Worm (Caenorhabditis elegans) whole organism, L3 larva: ENCODE data around the gene lec-4.
A peak's percentile ranks its signal among the peaks of the same experiment; 100 is the strongest.

Source experiments
- R02D3.7 ChIP-seq: fragments of 150-350 bp; optimal IDR thresholded peaks from 2 replicates; lab custom pipeline; 2014; ENCODE audit warnings: missing biosample characterization, missing genetic modification characterization
- ZK546.5 ChIP-seq: sonication (generic microtip); optimal IDR thresholded peaks from 2 replicates; lab custom pipeline; 2017; ENCODE audit warnings: missing biosample characterization, missing genetic modification characterization
- aly-2 ChIP-seq: fragments of 150-350 bp; optimal IDR thresholded peaks from 2 replicates; lab custom pipeline; 2014; ENCODE audit warnings: missing biosample characterization, missing genetic modification characterization
- ama-1 ChIP-seq: fragments of 150-350 bp; optimal IDR thresholded peaks from 2 replicates; lab custom pipeline; 2018
- ceh-16 ChIP-seq: sonication (generic microtip); optimal IDR thresholded peaks from 2 replicates; lab custom pipeline; 2017; ENCODE audit warnings: missing biosample characterization, missing genetic modification characterization
- ceh-28 ChIP-seq: fragments of 150-350 bp; optimal IDR thresholded peaks from 2 replicates; lab custom pipeline; 2014; ENCODE audit warnings: missing biosample characterization, missing genetic modification reagents, missing genetic modification characterization
- ceh-82 ChIP-seq: fragments of 150-350 bp; optimal IDR thresholded peaks from 2 replicates; lab custom pipeline; 2014; ENCODE audit warnings: missing biosample characterization, missing genetic modification characterization
- elt-1 ChIP-seq: fragments of 150-350 bp; optimal IDR thresholded peaks from 2 replicates; lab custom pipeline; 2014; ENCODE audit warnings: missing biosample characterization, missing genetic modification characterization
- elt-2 ChIP-seq: sonication (generic microtip); optimal IDR thresholded peaks from 2 replicates; lab custom pipeline; 2016; ENCODE audit warnings: missing genetic modification reagents, mild to moderate bottlenecking, missing genetic modification characterization, missing compliant biosample characterization
- elt-3 ChIP-seq, 3 experiments: fragments of 150-350 bp in 1 of 3; sonication (generic microtip) in 2 of 3; optimal IDR thresholded peaks; 2 replicates in 2 of 3; 4 replicates in 1 of 3; lab custom pipeline; 2014 to 2017; ENCODE audit warnings: missing biosample characterization in 3 of 3, missing genetic modification characterization in 3 of 3
- eor-1 ChIP-seq, 2 experiments: fragments of 150-350 bp; optimal IDR thresholded peaks; 2 replicates each; lab custom pipeline; 2014 to 2018; ENCODE audit warnings: missing biosample characterization in 2 of 2, missing genetic modification characterization in 2 of 2
- fkh-2 ChIP-seq: fragments of 150-350 bp; optimal IDR thresholded peaks from 2 replicates; lab custom pipeline; 2014; ENCODE audit warnings: missing biosample characterization, missing genetic modification reagents, missing genetic modification characterization
- hmg-11 ChIP-seq: sonication (generic microtip); optimal IDR thresholded peaks from 2 replicates; lab custom pipeline; 2016; ENCODE audit warnings: missing genetic modification characterization, missing compliant biosample characterization
- lin-15B ChIP-seq: fragments of 150-350 bp; optimal IDR thresholded peaks from 2 replicates; lab custom pipeline; 2014; ENCODE audit warnings: missing biosample characterization, missing genetic modification characterization
- lin-39 ChIP-seq: fragments of 150-350 bp; optimal IDR thresholded peaks from 2 replicates; lab custom pipeline; 2018; ENCODE audit warnings: missing biosample characterization, missing genetic modification reagents, missing genetic modification characterization
- lsy-12 ChIP-seq: sonication (generic microtip); optimal IDR thresholded peaks from 2 replicates; lab custom pipeline; 2016; ENCODE audit warnings: mild to moderate bottlenecking, missing genetic modification characterization, missing compliant biosample characterization
- mml-1 ChIP-seq: fragments of 150-350 bp; sonication (generic microtip); optimal IDR thresholded peaks from 3 replicates; lab custom pipeline; 2014; ENCODE audit warnings: missing biosample characterization, missing genetic modification characterization
- nfya-1 ChIP-seq: sonication (generic microtip); optimal IDR thresholded peaks from 2 replicates; lab custom pipeline; 2017; ENCODE audit warnings: missing genetic modification characterization, mild to moderate bottlenecking, missing compliant biosample characterization, antibody characterized with exemption, moderate library complexity; ENCODE audit not compliant: insufficient read depth
- nhr-11 ChIP-seq: fragments of 150-350 bp; optimal IDR thresholded peaks from 2 replicates; lab custom pipeline; 2014; ENCODE audit warnings: missing biosample characterization, missing genetic modification characterization
- nhr-23 ChIP-seq: fragments of 150-350 bp; optimal IDR thresholded peaks from 2 replicates; lab custom pipeline; 2014; ENCODE audit warnings: missing biosample characterization, missing genetic modification reagents, missing genetic modification characterization
- nhr-237 ChIP-seq: fragments of 150-350 bp; optimal IDR thresholded peaks from 2 replicates; lab custom pipeline; 2014; ENCODE audit warnings: missing biosample characterization, missing genetic modification characterization
- nhr-25 ChIP-seq: sonication (generic microtip); optimal IDR thresholded peaks from 2 replicates; lab custom pipeline; 2017; ENCODE audit warnings: missing biosample characterization, missing genetic modification characterization
- nhr-28 ChIP-seq: fragments of 150-350 bp; optimal IDR thresholded peaks from 2 replicates; lab custom pipeline; 2014; ENCODE audit warnings: missing biosample characterization, missing genetic modification characterization
- nhr-43 ChIP-seq: sonication (generic microtip); optimal IDR thresholded peaks from 2 replicates; lab custom pipeline; 2016; ENCODE audit warnings: mild to moderate bottlenecking, missing genetic modification characterization, missing compliant biosample characterization; ENCODE audit not compliant: poor library complexity, severe bottlenecking
- pha-4 ChIP-seq: fragments of 150-350 bp; optimal IDR thresholded peaks from 2 replicates; lab custom pipeline; 2014; ENCODE audit warnings: missing biosample characterization, missing genetic modification reagents, missing genetic modification characterization
- pqm-1 ChIP-seq: fragments of 150-350 bp; optimal IDR thresholded peaks from 2 replicates; lab custom pipeline; 2017; ENCODE audit warnings: missing biosample characterization, missing genetic modification characterization, inconsistent platforms
- skn-1 ChIP-seq: fragments of 150-350 bp; optimal IDR thresholded peaks from 2 replicates; lab custom pipeline; 2014; ENCODE audit warnings: missing biosample characterization, missing genetic modification characterization
- snpc-4 ChIP-seq: fragments of 150-350 bp; optimal IDR thresholded peaks from 2 replicates; lab custom pipeline; 2014; ENCODE audit warnings: missing biosample characterization, missing genetic modification characterization
- unc-39 ChIP-seq: sonication (generic microtip); optimal IDR thresholded peaks from 4 replicates; lab custom pipeline; 2017; ENCODE audit warnings: missing biosample characterization, missing genetic modification characterization
- unc-62 ChIP-seq: fragments of 150-350 bp; sonication (generic microtip); optimal IDR thresholded peaks from 4 replicates; lab custom pipeline; 2014; ENCODE audit warnings: missing biosample characterization, missing genetic modification reagents, missing genetic modification characterization
- zag-1 ChIP-seq: fragments of 150-350 bp; optimal IDR thresholded peaks from 2 replicates; lab custom pipeline; 2014; ENCODE audit warnings: missing biosample characterization, missing genetic modification characterization
- ztf-11 ChIP-seq: fragments of 150-350 bp; optimal IDR thresholded peaks from 2 replicates; lab custom pipeline; 2014; ENCODE audit warnings: missing biosample characterization, missing genetic modification characterization
- ztf-4 ChIP-seq: fragments of 150-350 bp; optimal IDR thresholded peaks from 2 replicates; lab custom pipeline; 2014; ENCODE audit warnings: missing biosample characterization, missing genetic modification characterization

The lec-4 gene

ce11 chrIII:3795933-3796332 lies 22.8 kb upstream of the lec-4 start:
- TF ChIP-seq ama-1 (lab: Kevin White, UChicago) (peak; percentile 67), ceh-16 (tag; lab: Kevin White, UChicago) (no peak)

ce11 chrIII:3790855-3791254 lies 17.7 kb upstream of the lec-4 start:
- peak; percentile 99 for TF ChIP-seq nfya-1 (tag; lab: Kevin White, UChicago)
- TF ChIP-seq elt-2 (tag; lab: Kevin White, UChicago), result peak; percentile 1
- peak; percentile 3 for TF ChIP-seq lin-15B
- TF ChIP-seq nhr-11 (tag; lab: Kevin White, UChicago), result no peak

DNA sequence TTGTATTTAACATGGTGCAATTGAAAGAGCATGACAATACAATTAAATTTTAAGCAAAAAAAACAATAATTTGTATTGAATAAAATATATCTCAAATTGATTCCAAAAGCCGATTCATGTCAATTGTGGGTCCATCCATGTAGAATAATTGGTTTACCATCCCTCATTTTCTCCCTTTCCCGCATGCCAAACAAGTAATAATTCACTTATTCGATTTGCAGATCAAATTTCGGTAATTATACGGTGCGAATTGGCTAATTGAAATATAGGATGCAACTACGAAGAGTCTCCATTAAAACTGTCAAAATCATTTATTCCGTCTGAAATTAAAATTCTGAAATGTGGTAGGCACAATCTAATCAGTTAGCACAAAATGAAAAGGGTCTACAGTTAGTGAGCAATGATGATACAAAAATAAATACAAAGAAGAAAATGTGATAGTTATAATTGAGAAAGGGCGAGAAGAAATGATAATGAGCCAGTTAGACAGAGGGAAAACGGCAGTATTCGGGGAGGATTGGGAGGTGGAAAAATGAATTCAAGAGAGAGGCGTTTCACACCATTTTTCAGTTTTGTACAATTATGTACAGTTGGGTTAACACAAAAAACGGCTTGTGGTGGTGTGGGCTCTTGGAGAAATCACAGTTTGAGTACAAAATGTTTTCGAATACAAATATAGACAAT lies 16.7 kb upstream of the lec-4 start:
- TF ChIP-seq ama-1 (lab: Kevin White, UChicago) (peak; percentile 8), hmg-11 (tag; lab: Kevin White, UChicago) (no peak), ztf-4 (tag; lab: Kevin White, UChicago) (peak; percentile 39), nhr-25 (peak; percentile 33)

ce11 chrIII:3786427-3786935 lies 13.4 kb upstream of the lec-4 start, which contains the start of gene acy-3:
Gene acy-3 (minus strand): TSS chrIII:3786477.
- TF ChIP-seq elt-2 (tag; lab: Kevin White, UChicago), result peak; percentile 52
- TF ChIP-seq nhr-237 (tag; lab: Kevin White, UChicago), result no peak
- TF ChIP-seq nhr-43 (tag; lab: Kevin White, UChicago), result peak; percentile 66
- TF ChIP-seq hmg-11 (tag; lab: Kevin White, UChicago), result peak; percentile 24
- TF ChIP-seq unc-39, result no peak
- TF ChIP-seq ceh-82 (tag; lab: Kevin White, UChicago), result no peak
- TF ChIP-seq ztf-4 (tag; lab: Kevin White, UChicago), result no peak
- peak; percentile 22 for TF ChIP-seq lsy-12 (tag; lab: Kevin White, UChicago)
- TF ChIP-seq ceh-28 (tag; lab: Kevin White, UChicago), result peak; percentile 48
- TF ChIP-seq elt-3 (tag; optimal IDR thresholded peaks at IDR 0.05; lab: Kevin White, UChicago), result no peak
- TF ChIP-seq ztf-11, result no peak
- TF ChIP-seq nfya-1 (tag; lab: Kevin White, UChicago), result peak; percentile 75
- TF ChIP-seq ZK546.5 (tag; lab: Kevin White, UChicago), result no peak
- TF ChIP-seq pha-4 (tag; lab: Kevin White, UChicago), result peak; percentile 72
- TF ChIP-seq R02D3.7 (tag; lab: Kevin White, UChicago), result no peak
- TF ChIP-seq lin-15B, result no peak
- peak; percentile 5 for TF ChIP-seq nhr-25
- no peak for TF ChIP-seq nhr-28
- TF ChIP-seq nhr-23 (tag; lab: Kevin White, UChicago), result peak; percentile 69
- peak; percentile 49 for TF ChIP-seq unc-62
- TF ChIP-seq pqm-1, result peak; percentile 43
- peak; percentile 45 for TF ChIP-seq snpc-4 (tag; lab: Kevin White, UChicago)

- TF ChIP-seq pha-4 (tag; lab: Kevin White, UChicago), result peak; percentile 14
- TF ChIP-seq fkh-2, result no peak
- peak; percentile 64 for TF ChIP-seq elt-2 (tag; lab: Kevin White, UChicago)
- TF ChIP-seq pqm-1, result peak; percentile 53
- no peak for TF ChIP-seq nhr-28
These were observed 12.0 kb upstream of the lec-4 start for ce11 chrIII:3785094-3785493.

DNA sequence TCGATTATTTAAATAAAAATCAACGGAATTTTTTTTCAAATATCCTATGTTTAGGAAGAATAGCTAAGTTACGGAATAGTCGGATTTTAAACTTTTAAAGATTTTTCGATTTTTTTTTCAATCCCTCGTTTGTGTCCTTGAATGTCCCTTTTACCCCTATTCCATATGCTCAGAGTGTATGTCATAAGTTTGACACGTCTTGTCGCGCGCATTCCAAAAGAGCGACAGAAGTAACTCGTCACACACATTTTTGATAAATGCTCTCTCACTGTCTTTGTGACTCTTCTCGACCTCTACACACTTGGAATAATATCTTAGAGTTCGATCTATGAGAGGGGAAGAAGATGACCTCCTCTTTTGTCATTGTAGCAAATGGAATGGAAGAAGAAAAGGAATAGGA lies 10.8 kb upstream of the lec-4 start:
- TF ChIP-seq aly-2 (tag; lab: Kevin White, UChicago) (no peak), hmg-11 (tag; lab: Kevin White, UChicago) (no peak), lin-39 (tag; lab: Kevin White, UChicago) (peak; percentile 30), nhr-237 (tag; lab: Kevin White, UChicago) (no peak), eor-1 (tag; optimal IDR thresholded peaks at IDR 0.05; lab: Kevin White, UChicago) (no peak), fkh-2 (no peak), elt-1 (tag; lab: Kevin White, UChicago) (peak; percentile 49), lin-15B (no peak), skn-1 (tag; lab: Kevin White, UChicago) (no peak), zag-1 (no peak), mml-1 (tag; lab: Kevin White, UChicago) (no peak), nhr-25 (no peak), pqm-1 (no peak), elt-2 (tag; lab: Kevin White, UChicago) (no peak)
